Fruit fly (Drosophila melanogaster) whole organism, embryonic: ENCODE data around the gene GILT3.

Source experiments
- ATbp ChIP-seq: fragments of 200-800 bp; sonication (Bioruptor generic); optimal IDR thresholded peaks from 2 replicates; lab custom pipeline; 2017; ENCODE audit warnings: missing biosample characterization, mild to moderate bottlenecking, missing genetic modification characterization, missing genetic modification reagents
- Ada2b ChIP-seq: fragments of 200-800 bp; sonication (Bioruptor generic); IDR thresholded peaks from 2 replicates; pipeline ENCODE4 v1.3.6; 2022; ENCODE audit warnings: missing biosample characterization, missing genetic modification characterization
- BEAF-32 ChIP-seq: fragments of 200-800 bp; sonication (Bioruptor generic); optimal IDR thresholded peaks from 3 replicates; lab custom pipeline; 2017; ENCODE audit warnings: missing biosample characterization, missing genetic modification characterization, mild to moderate bottlenecking, moderate library complexity, missing genetic modification reagents
- Bdp1 ChIP-seq: fragments of 200-800 bp; sonication (Bioruptor generic); optimal IDR thresholded peaks from 3 replicates; lab custom pipeline; 2016; ENCODE audit warnings: missing biosample characterization, missing genetic modification characterization
- CG10366 ChIP-seq: fragments of 200-800 bp; sonication (Bioruptor generic); IDR thresholded peaks from 2 replicates; pipeline ENCODE4 v1.3.6; 2022; ENCODE audit warnings: missing biosample characterization, missing genetic modification characterization
- CG10654 ChIP-seq: fragments of 200-800 bp; sonication (Bioruptor generic); optimal IDR thresholded peaks from 2 replicates; lab custom pipeline; 2016; ENCODE audit warnings: missing biosample characterization, missing genetic modification characterization
- CG11398 ChIP-seq: fragments of 200-800 bp; sonication (Bioruptor generic); optimal IDR thresholded peaks from 2 replicates; lab custom pipeline; 2016; ENCODE audit warnings: missing biosample characterization, missing genetic modification characterization
- CG11696 ChIP-seq: fragments of 200-800 bp; sonication (Bioruptor generic); IDR thresholded peaks from 2 replicates; pipeline ENCODE4 v1.3.6; 2022; ENCODE audit warnings: missing biosample characterization, missing genetic modification characterization
- CG12219 ChIP-seq: fragments of 200-800 bp; sonication (Bioruptor generic); optimal IDR thresholded peaks from 3 replicates; lab custom pipeline; 2018; ENCODE audit warnings: missing biosample characterization, mild to moderate bottlenecking, missing genetic modification characterization
- CG12299 ChIP-seq: fragments of 200-800 bp; sonication (Bioruptor generic); optimal IDR thresholded peaks from 2 replicates; lab custom pipeline; 2018; ENCODE audit warnings: missing biosample characterization, mild to moderate bottlenecking, missing genetic modification characterization
- CG13894 ChIP-seq: fragments of 200-800 bp; sonication (Bioruptor generic); optimal IDR thresholded peaks from 3 replicates; lab custom pipeline; 2018; ENCODE audit warnings: missing biosample characterization, mild to moderate bottlenecking, missing genetic modification characterization, moderate library complexity
- CG1647 ChIP-seq: fragments of 200-800 bp; sonication (Bioruptor generic); optimal IDR thresholded peaks from 3 replicates; lab custom pipeline; 2016; ENCODE audit warnings: missing biosample characterization, missing genetic modification characterization
- CG17361 ChIP-seq: fragments of 200-800 bp; sonication (Bioruptor generic); IDR thresholded peaks from 3 replicates; pipeline ENCODE4 v1.3.6; 2022; ENCODE audit warnings: missing biosample characterization, missing genetic modification characterization
- CG17829 ChIP-seq: fragments of 200-800 bp; optimal IDR thresholded peaks from 2 replicates; lab custom pipeline; 2019; ENCODE audit warnings: missing biosample characterization, mild to moderate bottlenecking, missing genetic modification characterization, moderate library complexity
- CG18764 ChIP-seq: fragments of 200-800 bp; sonication (Bioruptor generic); optimal IDR thresholded peaks from 3 replicates; lab custom pipeline; 2016; ENCODE audit warnings: missing biosample characterization, missing genetic modification characterization
- CG2202 ChIP-seq: fragments of 200-800 bp; sonication (Bioruptor generic); optimal IDR thresholded peaks from 2 replicates; lab custom pipeline; 2018; ENCODE audit warnings: missing biosample characterization, mild to moderate bottlenecking, missing genetic modification characterization
- CG2875 ChIP-seq: fragments of 200-800 bp; sonication (Bioruptor generic); optimal IDR thresholded peaks from 2 replicates; lab custom pipeline; 2017; ENCODE audit warnings: missing biosample characterization, mild to moderate bottlenecking, missing genetic modification characterization, missing genetic modification reagents
- CG3065 ChIP-seq: fragments of 200-800 bp; sonication (Bioruptor generic); optimal IDR thresholded peaks from 2 replicates; lab custom pipeline; 2016; ENCODE audit warnings: missing biosample characterization, missing genetic modification characterization
- CG32772 ChIP-seq: fragments of 200-800 bp; sonication (Bioruptor generic); IDR thresholded peaks from 2 replicates; pipeline ENCODE4 v1.3.6; 2022; ENCODE audit warnings: missing biosample characterization, missing genetic modification characterization
- CG34422 ChIP-seq: fragments of 200-800 bp; sonication (Bioruptor generic); IDR thresholded peaks from 3 replicates; pipeline ENCODE4 v1.3.6; 2022; ENCODE audit warnings: missing biosample characterization, missing genetic modification characterization
- CG4282 ChIP-seq: fragments of 200-800 bp; sonication (Bioruptor generic); optimal IDR thresholded peaks from 2 replicates; lab custom pipeline; 2016; ENCODE audit warnings: missing biosample characterization, missing genetic modification characterization
- CG7372 ChIP-seq: fragments of 200-800 bp; sonication (Bioruptor generic); IDR thresholded peaks from 2 replicates; pipeline ENCODE4 v1.3.6; 2022; ENCODE audit warnings: missing biosample characterization, missing genetic modification characterization
- CG7786 ChIP-seq: fragments of 200-800 bp; sonication (Bioruptor generic); optimal IDR thresholded peaks from 2 replicates; lab custom pipeline; 2016; ENCODE audit warnings: missing biosample characterization, missing genetic modification characterization
- CG9609 ChIP-seq: fragments of 200-800 bp; sonication (Bioruptor generic); optimal IDR thresholded peaks from 3 replicates; lab custom pipeline; 2016; ENCODE audit warnings: missing biosample characterization, missing genetic modification characterization
- CG9932 ChIP-seq: fragments of 200-800 bp; sonication (Bioruptor generic); IDR thresholded peaks from 2 replicates; pipeline ENCODE4 v1.3.6; 2022; ENCODE audit warnings: missing biosample characterization, missing genetic modification characterization
- D19B ChIP-seq: fragments of 200-800 bp; sonication (Bioruptor generic); optimal IDR thresholded peaks from 2 replicates; lab custom pipeline; 2017; ENCODE audit warnings: missing biosample characterization, mild to moderate bottlenecking, missing genetic modification characterization
- Dad ChIP-seq: fragments of 200-800 bp; sonication (Bioruptor generic); optimal IDR thresholded peaks from 3 replicates; lab custom pipeline; 2016; ENCODE audit warnings: missing biosample characterization, missing genetic modification characterization
- Deaf1 ChIP-seq: fragments of 200-800 bp; optimal IDR thresholded peaks from 3 replicates; lab custom pipeline; 2019; ENCODE audit warnings: missing biosample characterization, mild to moderate bottlenecking, missing genetic modification characterization, moderate library complexity
- Doc2 ChIP-seq: fragments of 200-800 bp; sonication (Bioruptor generic); IDR thresholded peaks from 2 replicates; pipeline ENCODE4 v1.3.6; 2022; ENCODE audit warnings: missing biosample characterization, missing genetic modification characterization
- Fer1 ChIP-seq: fragments of 200-800 bp; sonication (Bioruptor generic); optimal IDR thresholded peaks from 2 replicates; lab custom pipeline; 2017; ENCODE audit warnings: missing biosample characterization, mild to moderate bottlenecking, missing genetic modification characterization
- Gug ChIP-seq: fragments of 200-800 bp; sonication (Bioruptor generic); IDR thresholded peaks from 4 replicates; pipeline ENCODE4 v1.3.6; 2022; ENCODE audit warnings: missing biosample characterization, missing genetic modification characterization
- H15 ChIP-seq: fragments of 200-800 bp; sonication (Bioruptor generic); IDR thresholded peaks from 3 replicates; pipeline ENCODE4 v1.3.6; 2022; ENCODE audit warnings: missing biosample characterization, missing genetic modification characterization
- MESR4 ChIP-seq: fragments of 200-800 bp; sonication (Bioruptor generic); optimal IDR thresholded peaks from 2 replicates; lab custom pipeline; 2018; ENCODE audit warnings: missing biosample characterization, mild to moderate bottlenecking, missing genetic modification characterization, moderate library complexity
- Nf-YA ChIP-seq: fragments of 200-800 bp; sonication (Bioruptor generic); IDR thresholded peaks from 2 replicates; pipeline ENCODE4 v1.3.6; 2022; ENCODE audit warnings: missing biosample characterization, missing genetic modification characterization
- amos ChIP-seq: fragments of 200-800 bp; sonication (Bioruptor generic); IDR thresholded peaks from 2 replicates; pipeline ENCODE4 v1.3.6; 2022; ENCODE audit warnings: missing biosample characterization, missing genetic modification characterization; ENCODE audit not compliant: partially characterized antibody
- ara ChIP-seq: fragments of 200-800 bp; sonication (Bioruptor generic); IDR thresholded peaks from 2 replicates; pipeline ENCODE4 v1.3.6; 2022; ENCODE audit warnings: missing biosample characterization, missing genetic modification characterization
- ase ChIP-seq: fragments of 200-800 bp; sonication (Bioruptor generic); IDR thresholded peaks from 3 replicates; pipeline ENCODE4 v1.3.6; 2022; ENCODE audit warnings: missing biosample characterization, missing genetic modification characterization
- cato ChIP-seq: fragments of 200-800 bp; sonication (Bioruptor generic); optimal IDR thresholded peaks from 2 replicates; lab custom pipeline; 2016; ENCODE audit warnings: missing biosample characterization, missing genetic modification characterization, borderline replicate concordance
- ci ChIP-seq: fragments of 200-800 bp; sonication (Bioruptor generic); IDR thresholded peaks from 3 replicates; pipeline ENCODE4 v1.3.6; 2022; ENCODE audit warnings: missing biosample characterization, missing genetic modification characterization
- da ChIP-seq: fragments of 200-800 bp; sonication (Bioruptor generic); optimal IDR thresholded peaks from 2 replicates; lab custom pipeline; 2016; ENCODE audit warnings: missing biosample characterization, missing genetic modification characterization
- esg ChIP-seq: fragments of 200-800 bp; sonication (Bioruptor generic); conservative IDR thresholded peaks from 2 replicates; pipeline ENCODE4 v1.3.6; 2022; ENCODE audit warnings: missing biosample characterization, missing genetic modification characterization
- fd64A ChIP-seq: fragments of 200-800 bp; sonication (Bioruptor generic); optimal IDR thresholded peaks from 3 replicates; lab custom pipeline; 2018; ENCODE audit warnings: missing biosample characterization, mild to moderate bottlenecking, missing genetic modification characterization
- gsb-n ChIP-seq: fragments of 200-800 bp; sonication (Bioruptor generic); optimal IDR thresholded peaks from 3 replicates; lab custom pipeline; 2018; ENCODE audit warnings: missing biosample characterization, mild to moderate bottlenecking, missing genetic modification characterization
- jing ChIP-seq: fragments of 200-800 bp; sonication (Bioruptor generic); optimal IDR thresholded peaks from 2 replicates; lab custom pipeline; 2018; ENCODE audit warnings: missing biosample characterization, mild to moderate bottlenecking, missing genetic modification characterization
- kah ChIP-seq: fragments of 200-800 bp; sonication (Bioruptor generic); optimal IDR thresholded peaks from 2 replicates; lab custom pipeline; 2018; ENCODE audit warnings: missing biosample characterization, mild to moderate bottlenecking, missing genetic modification characterization
- nau ChIP-seq: fragments of 200-800 bp; sonication (Bioruptor generic); optimal IDR thresholded peaks from 3 replicates; lab custom pipeline; 2017; ENCODE audit warnings: missing biosample characterization, mild to moderate bottlenecking, missing genetic modification characterization, missing genetic modification reagents
- nerfin-2 ChIP-seq: fragments of 200-800 bp; sonication (Bioruptor generic); IDR thresholded peaks from 2 replicates; pipeline ENCODE4 v1.3.6; 2022; ENCODE audit warnings: missing biosample characterization, missing genetic modification characterization; ENCODE audit not compliant: partially characterized antibody
- p53 ChIP-seq: fragments of 200-800 bp; sonication (Bioruptor generic); optimal IDR thresholded peaks from 2 replicates; lab custom pipeline; 2016; ENCODE audit warnings: missing biosample characterization, missing genetic modification characterization
- shn ChIP-seq: fragments of 200-800 bp; sonication (Bioruptor generic); optimal IDR thresholded peaks from 3 replicates; lab custom pipeline; 2016; ENCODE audit warnings: missing biosample characterization, missing genetic modification characterization
- sqz ChIP-seq: fragments of 200-800 bp; sonication (Bioruptor generic); optimal IDR thresholded peaks from 3 replicates; lab custom pipeline; 2018; ENCODE audit warnings: missing biosample characterization, mild to moderate bottlenecking, missing genetic modification characterization
- ttk ChIP-seq: fragments of 200-800 bp; sonication (Bioruptor generic); IDR thresholded peaks from 2 replicates; pipeline ENCODE4 v2.1.2; 2022; ENCODE audit warnings: missing biosample characterization, missing genetic modification characterization

Gene GILT3

dm6 chr3R:23713901-23714300 lies 36.7 kb downstream of the GILT3 start (continued):
- TF ChIP-seq CG7786 (GFP tag; lab: Kevin White, UChicago) = peak; percentile 28
- peak; percentile 5 for TF ChIP-seq fd64A (GFP tag; lab: Kevin White, UChicago)
- peak; percentile 18 for TF ChIP-seq CG3065 (GFP tag; lab: Kevin White, UChicago)
- no peak for TF ChIP-seq Fer1 (GFP tag; lab: Kevin White, UChicago)
- peak; percentile 68 for TF ChIP-seq CG32772 (GFP tag; lab: Robert Waterston, UW)
- TF ChIP-seq ttk (GFP tag; lab: Robert Waterston, UW) = peak; percentile 70
- peak; percentile 36; the same call in 1 of the 2 replicates for TF ChIP-seq Nf-YA (GFP tag; lab: Robert Waterston, UW)
- TF ChIP-seq MESR4 = no peak
- peak; percentile 56 for TF ChIP-seq esg (GFP tag; lab: Robert Waterston, UW)
- peak; percentile 86 for TF ChIP-seq ci (GFP tag; lab: Robert Waterston, UW)
- no peak for TF ChIP-seq CG7372
- peak; percentile 58 for TF ChIP-seq CG10366 (GFP tag; lab: Robert Waterston, UW)
- peak; percentile 29 for TF ChIP-seq jing
- peak; percentile 38 for TF ChIP-seq kah (GFP tag; lab: Kevin White, UChicago)
- TF ChIP-seq amos (GFP tag; lab: Robert Waterston, UW) = no peak
- peak; percentile 47 for TF ChIP-seq CG17829
- TF ChIP-seq shn = no peak
- TF ChIP-seq nau (GFP tag; lab: Kevin White, UChicago) = peak; percentile 82
- peak; percentile 59 for TF ChIP-seq ATbp (GFP tag; lab: Kevin White, UChicago)
- TF ChIP-seq sqz (GFP tag; lab: Kevin White, UChicago) = peak; percentile 41
- no peak for TF ChIP-seq Doc2
- no peak for TF ChIP-seq CG4282 (GFP tag; lab: Kevin White, UChicago)
- no peak for TF ChIP-seq BEAF-32
- peak; percentile 31 for TF ChIP-seq CG9609 (GFP tag; lab: Kevin White, UChicago)
- peak; percentile 55 for TF ChIP-seq CG2875 (GFP tag; lab: Kevin White, UChicago)
- no peak for TF ChIP-seq CG11398 (GFP tag; lab: Kevin White, UChicago)
- TF ChIP-seq Deaf1 = peak; percentile 4
- TF ChIP-seq CG10654 = peak; percentile 56
- TF ChIP-seq Gug (GFP tag; lab: Robert Waterston, UW) = peak; percentile 34; the same call in 1 of the 4 replicates
- TF ChIP-seq CG2202 (tag; lab: Kevin White, UChicago) = peak; percentile 29
- TF ChIP-seq CG11696 (GFP tag; lab: Robert Waterston, UW) = peak; percentile 47; the same call in 1 of the 2 replicates
- TF ChIP-seq cato (GFP tag; lab: Kevin White, UChicago) = peak; percentile 26
- no peak for TF ChIP-seq p53 (GFP tag; lab: Kevin White, UChicago)
- TF ChIP-seq ase (GFP tag; lab: Robert Waterston, UW) = 0 out of 3 replicates have a peak, but pooled peaks have one; percentile 46
- TF ChIP-seq CG34422 (GFP tag; lab: Robert Waterston, UW) = peak; percentile 60
- TF ChIP-seq Ada2b (GFP tag; lab: Robert Waterston, UW) = no peak
- TF ChIP-seq nerfin-2 (GFP tag; lab: Robert Waterston, UW) = no peak
- TF ChIP-seq CG1647 (GFP tag; lab: Kevin White, UChicago) = peak; percentile 12
- TF ChIP-seq ara = peak; percentile 75
- no peak for TF ChIP-seq da (GFP tag; lab: Kevin White, UChicago)
- peak; percentile 41 for TF ChIP-seq Bdp1
- TF ChIP-seq Dad = peak; percentile 51
- no peak for TF ChIP-seq D19B (GFP tag; lab: Kevin White, UChicago)
- TF ChIP-seq CG12219 = peak; percentile 57
- TF ChIP-seq CG18764 = peak; percentile 63
- peak; percentile 69 for TF ChIP-seq gsb-n (tag; lab: Kevin White, UChicago)
- no peak for TF ChIP-seq CG9932 (GFP tag; lab: Robert Waterston, UW)
- TF ChIP-seq CG17361 (GFP tag; lab: Robert Waterston, UW) = 0 out of 3 replicates have a peak, but pooled peaks have one; percentile 32
- no peak for TF ChIP-seq CG13894 (tag; lab: Kevin White, UChicago)
- TF ChIP-seq H15 (GFP tag; lab: Robert Waterston, UW) = peak; percentile 26; the same call in 1 of the 3 replicates
- peak; percentile 2 for TF ChIP-seq CG12299 (tag; lab: Kevin White, UChicago)
